Fruit fly (Drosophila melanogaster): ENCODE data around the gene eEF1gamma.

- TF ChIP-seq CG17802 (tag; optimal IDR thresholded peaks at IDR 0.05), result no peak
- no peak for TF ChIP-seq CG16779 (GFP tag; IDR thresholded peaks at IDR 0.05)
- 0 out of 2 replicates have a peak, but pooled peaks have one; percentile 50 for TF ChIP-seq klu (GFP tag; IDR thresholded peaks at IDR 0.05)
- TF ChIP-seq Xrp1 (GFP tag; IDR thresholded peaks at IDR 0.05), result peak; percentile 75
- no peak for TF ChIP-seq CHES-1-like (GFP tag; optimal IDR thresholded peaks at IDR 0.05)
- TF ChIP-seq fd102C (GFP tag; optimal IDR thresholded peaks at IDR 0.05), result no peak
- TF ChIP-seq CG2199 (GFP tag; IDR thresholded peaks at IDR 0.05), result no peak
- no peak for TF ChIP-seq usp (GFP tag; optimal IDR thresholded peaks at IDR 0.05)
- peak; percentile 59 for TF ChIP-seq CG3281 (GFP tag; optimal IDR thresholded peaks at IDR 0.05)
- no peak for TF ChIP-seq CG2202 (tag; optimal IDR thresholded peaks at IDR 0.05)
- peak; percentile 39 for TF ChIP-seq ATbp (GFP tag; optimal IDR thresholded peaks at IDR 0.05)
- peak; percentile 13 for TF ChIP-seq Antp (GFP tag; optimal IDR thresholded peaks at IDR 0.05)
- TF ChIP-seq CG15479 (GFP tag; optimal IDR thresholded peaks at IDR 0.05), result no peak
These were observed 12.8 kb upstream of the eEF1gamma start for dm6 chr3R:29207012-29207656.

Measured in whole organism, embryonic.